Fruit fly (Drosophila melanogaster): ENCODE data around the gene Sse.

- TF ChIP-seq kay (GFP tag; ENCODE audit: borderline replicate concordance), result peak; percentile 44
- no peak for TF ChIP-seq Mnt (GFP tag; optimal IDR thresholded peaks at IDR 0.05)
- no peak for TF ChIP-seq CG12768 (GFP tag; optimal IDR thresholded peaks at IDR 0.05)
- no peak for TF ChIP-seq CG1620 (GFP tag; optimal IDR thresholded peaks at IDR 0.05)
- TF ChIP-seq Clk (GFP tag; optimal IDR thresholded peaks at IDR 0.05), result no peak
- TF ChIP-seq Crg-1 (GFP tag; optimal IDR thresholded peaks at IDR 0.05), result no peak
- no peak for TF ChIP-seq tj (GFP tag; optimal IDR thresholded peaks at IDR 0.05)
- no peak for TF ChIP-seq CG5204 (GFP tag; optimal IDR thresholded peaks at IDR 0.05)
- TF ChIP-seq toe (GFP tag; optimal IDR thresholded peaks at IDR 0.05), result no peak
- TF ChIP-seq cic (GFP tag; optimal IDR thresholded peaks at IDR 0.05), result no peak
Observed at dm6 chr3L:5641120-5641519, 20.9 kb downstream of the Sse start.

Measured in whole organism, adult.